Worm (Caenorhabditis elegans) whole organism, L3 larva: ENCODE results near the gene aptf-3.

Source experiments
- R02D3.7 ChIP-seq: fragments of 150-350 bp; optimal IDR thresholded peaks from 2 replicates; lab custom pipeline; 2014; ENCODE audit warnings: missing biosample characterization, missing genetic modification characterization
- ZK546.5 ChIP-seq: sonication (generic microtip); optimal IDR thresholded peaks from 2 replicates; lab custom pipeline; 2017; ENCODE audit warnings: missing biosample characterization, missing genetic modification characterization
- ceh-16 ChIP-seq: sonication (generic microtip); optimal IDR thresholded peaks from 2 replicates; lab custom pipeline; 2017; ENCODE audit warnings: missing biosample characterization, missing genetic modification characterization
- ceh-28 ChIP-seq: fragments of 150-350 bp; optimal IDR thresholded peaks from 2 replicates; lab custom pipeline; 2014; ENCODE audit warnings: missing biosample characterization, missing genetic modification reagents, missing genetic modification characterization
- ceh-82 ChIP-seq: fragments of 150-350 bp; optimal IDR thresholded peaks from 2 replicates; lab custom pipeline; 2014; ENCODE audit warnings: missing biosample characterization, missing genetic modification characterization
- ceh-9 ChIP-seq: sonication (generic microtip); optimal IDR thresholded peaks from 2 replicates; lab custom pipeline; 2018; ENCODE audit warnings: missing biosample characterization, missing genetic modification characterization
- daf-12 ChIP-seq: fragments of 150-350 bp; optimal IDR thresholded peaks from 2 replicates; lab custom pipeline; 2014; ENCODE audit warnings: missing biosample characterization, missing genetic modification reagents, missing genetic modification characterization
- egl-27 ChIP-seq: sonication (generic microtip); optimal IDR thresholded peaks from 4 replicates; lab custom pipeline; 2017; ENCODE audit warnings: missing biosample characterization, missing genetic modification reagents, missing genetic modification characterization
- egl-5 ChIP-seq: fragments of 150-350 bp; optimal IDR thresholded peaks from 2 replicates; lab custom pipeline; 2017; ENCODE audit warnings: missing biosample characterization, missing genetic modification reagents, missing genetic modification characterization, inconsistent platforms
- elt-1 ChIP-seq: fragments of 150-350 bp; optimal IDR thresholded peaks from 2 replicates; lab custom pipeline; 2014; ENCODE audit warnings: missing biosample characterization, missing genetic modification characterization
- elt-3 ChIP-seq, 3 experiments: fragments of 150-350 bp in 1 of 3; sonication (generic microtip) in 2 of 3; optimal IDR thresholded peaks; 2 replicates in 2 of 3; 4 replicates in 1 of 3; lab custom pipeline; 2014 to 2017; ENCODE audit warnings: missing biosample characterization in 3 of 3, missing genetic modification characterization in 3 of 3
- fos-1 ChIP-seq: fragments of 150-350 bp; optimal IDR thresholded peaks from 2 replicates; lab custom pipeline; 2014; ENCODE audit warnings: missing biosample characterization, missing genetic modification characterization
- hmg-11 ChIP-seq: sonication (generic microtip); optimal IDR thresholded peaks from 2 replicates; lab custom pipeline; 2016; ENCODE audit warnings: missing genetic modification characterization, missing compliant biosample characterization
- jun-1 ChIP-seq: fragments of 150-350 bp; optimal IDR thresholded peaks from 2 replicates; lab custom pipeline; 2014; ENCODE audit warnings: missing biosample characterization, missing genetic modification reagents, missing genetic modification characterization
- lin-15B ChIP-seq: fragments of 150-350 bp; optimal IDR thresholded peaks from 2 replicates; lab custom pipeline; 2014; ENCODE audit warnings: missing biosample characterization, missing genetic modification characterization
- lin-39 ChIP-seq: fragments of 150-350 bp; optimal IDR thresholded peaks from 2 replicates; lab custom pipeline; 2018; ENCODE audit warnings: missing biosample characterization, missing genetic modification reagents, missing genetic modification characterization
- lsy-12 ChIP-seq: sonication (generic microtip); optimal IDR thresholded peaks from 2 replicates; lab custom pipeline; 2016; ENCODE audit warnings: mild to moderate bottlenecking, missing genetic modification characterization, missing compliant biosample characterization
- mml-1 ChIP-seq: fragments of 150-350 bp; sonication (generic microtip); optimal IDR thresholded peaks from 3 replicates; lab custom pipeline; 2014; ENCODE audit warnings: missing biosample characterization, missing genetic modification characterization
- nfya-1 ChIP-seq: sonication (generic microtip); optimal IDR thresholded peaks from 2 replicates; lab custom pipeline; 2017; ENCODE audit warnings: missing genetic modification characterization, mild to moderate bottlenecking, missing compliant biosample characterization, antibody characterized with exemption, moderate library complexity; ENCODE audit not compliant: insufficient read depth
- nhr-23 ChIP-seq: fragments of 150-350 bp; optimal IDR thresholded peaks from 2 replicates; lab custom pipeline; 2014; ENCODE audit warnings: missing biosample characterization, missing genetic modification reagents, missing genetic modification characterization
- nhr-237 ChIP-seq: fragments of 150-350 bp; optimal IDR thresholded peaks from 2 replicates; lab custom pipeline; 2014; ENCODE audit warnings: missing biosample characterization, missing genetic modification characterization
- nhr-25 ChIP-seq: sonication (generic microtip); optimal IDR thresholded peaks from 2 replicates; lab custom pipeline; 2017; ENCODE audit warnings: missing biosample characterization, missing genetic modification characterization
- nhr-28 ChIP-seq: fragments of 150-350 bp; optimal IDR thresholded peaks from 2 replicates; lab custom pipeline; 2014; ENCODE audit warnings: missing biosample characterization, missing genetic modification characterization
- nhr-67 ChIP-seq: fragments of 150-350 bp; optimal IDR thresholded peaks from 2 replicates; lab custom pipeline; 2014; ENCODE audit warnings: missing biosample characterization, missing genetic modification characterization
- nhr-76 ChIP-seq: fragments of 150-350 bp; sonication (generic microtip); optimal IDR thresholded peaks from 5 replicates; lab custom pipeline; 2014; ENCODE audit warnings: missing biosample characterization, missing genetic modification characterization
- nhr-77 ChIP-seq: fragments of 150-350 bp; optimal IDR thresholded peaks from 2 replicates; lab custom pipeline; 2014; ENCODE audit warnings: missing biosample characterization, missing genetic modification characterization
- pha-4 ChIP-seq: fragments of 150-350 bp; optimal IDR thresholded peaks from 2 replicates; lab custom pipeline; 2014; ENCODE audit warnings: missing biosample characterization, missing genetic modification reagents, missing genetic modification characterization
- sea-2 ChIP-seq: fragments of 150-350 bp; sonication (generic microtip); optimal IDR thresholded peaks from 4 replicates; lab custom pipeline; 2014; ENCODE audit warnings: missing biosample characterization, missing genetic modification reagents, missing genetic modification characterization
- snpc-4 ChIP-seq: fragments of 150-350 bp; optimal IDR thresholded peaks from 2 replicates; lab custom pipeline; 2014; ENCODE audit warnings: missing biosample characterization, missing genetic modification characterization
- tbx-2 ChIP-seq: sonication (generic microtip); optimal IDR thresholded peaks from 2 replicates; lab custom pipeline; 2016; ENCODE audit warnings: mild to moderate bottlenecking, missing genetic modification characterization, missing compliant biosample characterization
- unc-39 ChIP-seq: sonication (generic microtip); optimal IDR thresholded peaks from 4 replicates; lab custom pipeline; 2017; ENCODE audit warnings: missing biosample characterization, missing genetic modification characterization
- zag-1 ChIP-seq: fragments of 150-350 bp; optimal IDR thresholded peaks from 2 replicates; lab custom pipeline; 2014; ENCODE audit warnings: missing biosample characterization, missing genetic modification characterization
- ztf-11 ChIP-seq: fragments of 150-350 bp; optimal IDR thresholded peaks from 2 replicates; lab custom pipeline; 2014; ENCODE audit warnings: missing biosample characterization, missing genetic modification characterization

The aptf-3 gene

DNA sequence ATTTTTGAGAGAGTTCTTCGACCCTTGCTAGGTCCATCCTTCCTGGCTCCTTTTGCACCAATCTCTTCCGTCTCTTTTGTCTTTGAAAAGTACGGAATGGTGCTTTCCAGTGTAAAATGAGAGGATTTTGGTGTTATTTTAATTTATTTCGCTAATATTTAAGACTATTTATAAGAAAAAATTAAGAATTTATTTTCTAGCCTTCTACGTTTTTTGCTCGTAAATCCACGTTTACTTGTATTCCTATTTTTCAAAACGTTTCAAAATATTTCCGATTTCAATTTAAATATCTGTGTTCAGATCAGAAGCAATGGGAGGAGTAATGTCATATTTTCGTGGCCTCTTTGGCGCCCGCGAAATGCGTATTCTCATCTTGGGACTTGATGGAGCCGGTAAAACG is 12.3 kb upstream of the aptf-3 start, which contains the start of gene arl-1:
arl-1 (plus strand) TSS at position 301 of the 400 bp plus-strand sequence.
- TF ChIP-seq egl-27: no peak
- no peak for TF ChIP-seq ceh-82 (tag; lab: Kevin White, UChicago)
- no peak for TF ChIP-seq R02D3.7 (tag; lab: Kevin White, UChicago)
- no peak for TF ChIP-seq jun-1 (tag; lab: Kevin White, UChicago)
- TF ChIP-seq nhr-67 (tag; lab: Kevin White, UChicago): no peak
- TF ChIP-seq nhr-77 (tag; lab: Kevin White, UChicago): no peak
- no peak for TF ChIP-seq snpc-4
- no peak for TF ChIP-seq lin-39 (tag; lab: Kevin White, UChicago)
- no peak for TF ChIP-seq hmg-11 (tag; lab: Kevin White, UChicago)
- no peak for TF ChIP-seq ZK546.5 (tag; lab: Kevin White, UChicago)
- no peak for TF ChIP-seq elt-1 (tag; lab: Kevin White, UChicago)
- no peak for TF ChIP-seq elt-3 (tag; optimal IDR thresholded peaks at IDR 0.05; lab: Kevin White, UChicago)
- TF ChIP-seq nhr-237 (tag; lab: Kevin White, UChicago): no peak
- TF ChIP-seq nhr-23 (tag; lab: Kevin White, UChicago): no peak
- no peak for TF ChIP-seq nfya-1 (tag; lab: Kevin White, UChicago)
- no peak for TF ChIP-seq daf-12
- no peak for TF ChIP-seq egl-5 (tag; lab: Kevin White, UChicago)
- TF ChIP-seq nhr-76 (tag; lab: Kevin White, UChicago): no peak
- TF ChIP-seq ceh-28 (tag; lab: Kevin White, UChicago): no peak

DNA sequence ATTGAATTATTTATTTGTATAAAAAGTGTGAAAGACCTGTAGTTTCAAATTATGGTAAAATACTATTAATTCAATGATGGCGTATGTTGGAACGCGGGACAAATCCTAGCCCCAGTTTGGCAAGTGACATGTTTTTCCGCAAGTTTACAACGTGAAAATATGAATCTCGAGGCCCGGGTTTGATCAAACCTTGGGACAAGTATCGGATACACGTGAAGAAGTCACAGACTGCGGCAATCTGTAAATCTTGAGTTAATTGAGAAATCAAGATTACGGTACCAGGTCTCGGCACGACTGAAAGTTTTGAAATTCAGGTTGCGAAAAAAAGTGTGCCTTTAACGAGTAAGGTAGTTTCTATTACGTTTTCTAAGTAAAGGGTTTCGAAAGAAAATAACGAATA is 11.0 kb upstream of the aptf-3 start:
- TF ChIP-seq snpc-4 (no peak), nhr-28 (tag; lab: Kevin White, UChicago) (no peak), nhr-237 (tag; lab: Kevin White, UChicago) (no peak), lsy-12 (tag; lab: Kevin White, UChicago) (no peak), jun-1 (tag; lab: Kevin White, UChicago) (no peak), hmg-11 (tag; lab: Kevin White, UChicago) (no peak), ceh-9 (no peak), egl-5 (tag; lab: Kevin White, UChicago) (no peak), zag-1 (tag; lab: Kevin White, UChicago) (no peak), fos-1 (tag; lab: Kevin White, UChicago) (no peak), lin-39 (tag; lab: Kevin White, UChicago) (no peak), pha-4 (tag; lab: Kevin White, UChicago) (no peak), ztf-11 (tag; lab: Kevin White, UChicago) (no peak), lin-15B (tag; lab: Kevin White, UChicago) (no peak), tbx-2 (tag; lab: Kevin White, UChicago) (no peak), unc-39 (tag; lab: Kevin White, UChicago) (no peak), R02D3.7 (tag; lab: Kevin White, UChicago) (no peak), sea-2 (GFP tag; lab: Kevin White, UChicago) (no peak), egl-27 (no peak)

DNA sequence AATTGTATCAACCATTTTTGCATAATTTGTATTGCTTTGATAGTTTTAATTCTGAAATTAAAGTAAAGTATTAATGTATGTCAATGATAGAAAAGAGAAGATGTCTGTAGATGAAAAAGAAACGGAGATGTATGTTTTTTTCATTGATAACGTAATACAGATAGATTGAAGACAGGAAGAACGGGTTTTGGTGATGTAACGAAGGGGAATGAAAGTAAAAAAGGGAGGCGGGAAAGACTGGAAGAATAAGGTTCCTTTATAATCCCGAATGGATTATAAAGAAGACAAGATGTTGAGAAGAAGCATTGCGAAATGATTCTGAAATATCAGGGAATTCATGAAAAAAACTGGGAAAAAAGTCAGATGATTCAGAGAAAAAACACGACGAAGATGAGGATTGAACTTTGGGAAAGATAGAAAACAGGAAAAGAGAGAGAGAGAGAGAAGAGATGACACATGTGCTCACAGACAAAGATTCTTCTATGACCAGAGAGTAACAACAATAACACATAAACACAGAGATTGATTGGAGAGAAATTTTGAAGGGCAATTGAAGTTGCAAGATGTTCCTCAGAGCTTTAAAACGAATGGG is 8.9 kb upstream of the aptf-3 start, which contains the start of gene F54C9.11:
F54C9.11 (minus strand) TSS at position 51 of the 592 bp plus-strand sequence.
- no peak for TF ChIP-seq ceh-28 (tag; lab: Kevin White, UChicago)
- no peak for TF ChIP-seq mml-1 (tag; lab: Kevin White, UChicago)
- TF ChIP-seq nfya-1 (tag; lab: Kevin White, UChicago): peak; percentile 47
- no peak for TF ChIP-seq nhr-237 (tag; lab: Kevin White, UChicago)
- peak; percentile 42 for TF ChIP-seq egl-5 (tag; lab: Kevin White, UChicago)
- TF ChIP-seq zag-1 (tag; lab: Kevin White, UChicago): no peak
- TF ChIP-seq nhr-23 (tag; lab: Kevin White, UChicago): no peak
- TF ChIP-seq ceh-16 (tag; lab: Kevin White, UChicago): no peak
- no peak for TF ChIP-seq sea-2 (GFP tag; lab: Kevin White, UChicago)

- TF ChIP-seq nhr-28 (tag; lab: Kevin White, UChicago) (no peak), nhr-25 (tag; lab: Kevin White, UChicago) (peak; percentile 56)
Observed at ce11 chrII:8585921-8586320, 8.1 kb upstream of the aptf-3 start.
